Worm (Caenorhabditis elegans) whole organism, mixed stage, embryonic: ENCODE data around the gene F54H5.5.

Experiments used
- blmp-1 ChIP-seq: fragments of 150-350 bp; optimal IDR thresholded peaks from 2 replicates; lab custom pipeline; 2014; ENCODE audit warnings: missing biosample characterization, missing genetic modification characterization
- ceh-43 ChIP-seq: fragments of 200-800 bp; sonication (Bioruptor generic); optimal IDR thresholded peaks from 2 replicates; lab custom pipeline; 2018; ENCODE audit warnings: mild to moderate bottlenecking, missing genetic modification characterization, moderate library complexity, missing compliant biosample characterization
- ceh-83 ChIP-seq: fragments of 200-800 bp; sonication (Bioruptor generic); optimal IDR thresholded peaks from 2 replicates; lab custom pipeline; 2018; ENCODE audit warnings: mild to moderate bottlenecking, missing genetic modification characterization, missing compliant biosample characterization
- elt-3 ChIP-seq: fragments of 150-350 bp; optimal IDR thresholded peaks from 2 replicates; lab custom pipeline; 2014; ENCODE audit warnings: missing biosample characterization, missing genetic modification characterization
- lin-13 ChIP-seq: fragments of 150-350 bp; optimal IDR thresholded peaks from 2 replicates; lab custom pipeline; 2014; ENCODE audit warnings: missing biosample characterization, missing genetic modification characterization
- lsy-2 ChIP-seq: fragments of 150-350 bp; optimal IDR thresholded peaks from 2 replicates; lab custom pipeline; 2014; ENCODE audit warnings: missing biosample characterization, missing genetic modification characterization
- mab-5 ChIP-seq: fragments of 150-350 bp; optimal IDR thresholded peaks from 2 replicates; lab custom pipeline; 2014; ENCODE audit warnings: missing biosample characterization, missing genetic modification characterization
- mep-1 ChIP-seq: fragments of 150-350 bp; optimal IDR thresholded peaks from 2 replicates; lab custom pipeline; 2017; ENCODE audit warnings: missing biosample characterization, missing genetic modification reagents, missing genetic modification characterization, inconsistent platforms
- nhr-12 ChIP-seq: fragments of 150-350 bp; optimal IDR thresholded peaks from 2 replicates; lab custom pipeline; 2014; ENCODE audit warnings: missing biosample characterization, missing genetic modification characterization
- nhr-237 ChIP-seq: fragments of 150-350 bp; optimal IDR thresholded peaks from 2 replicates; lab custom pipeline; 2014; ENCODE audit warnings: missing biosample characterization, missing genetic modification characterization
- nhr-76 ChIP-seq: sonication (generic microtip); optimal IDR thresholded peaks from 2 replicates; lab custom pipeline; 2017; ENCODE audit warnings: missing biosample characterization, missing genetic modification characterization
- snpc-4 ChIP-seq: fragments of 150-350 bp; optimal IDR thresholded peaks from 2 replicates; lab custom pipeline; 2014; ENCODE audit warnings: missing biosample characterization, missing genetic modification characterization
- unc-62 ChIP-seq: fragments of 150-350 bp; optimal IDR thresholded peaks from 2 replicates; lab custom pipeline; 2014; ENCODE audit warnings: missing biosample characterization, missing genetic modification reagents, missing genetic modification characterization

ce11 chrII:6578378-6578777 is 48.7 kb downstream of the F54H5.5 start, which contains the start of gene sra-31:
- TF ChIP-seq ceh-43 (GFP tag; lab: Kevin White, UChicago) (no peak), lin-13 (no peak), nhr-237 (tag; lab: Kevin White, UChicago) (no peak), blmp-1 (tag; lab: Kevin White, UChicago) (no peak), nhr-76 (tag; lab: Kevin White, UChicago) (no peak), elt-3 (tag; lab: Kevin White, UChicago) (no peak), lsy-2 (tag; lab: Kevin White, UChicago) (no peak), ceh-83 (GFP tag; lab: Kevin White, UChicago) (no peak), nhr-12 (no peak), mab-5 (no peak), snpc-4 (tag; lab: Kevin White, UChicago) (no peak), unc-62 (GFP tag; lab: Kevin White, UChicago) (no peak), mep-1 (tag; lab: Kevin White, UChicago) (no peak)
